Worm (Caenorhabditis elegans) whole organism, L3 larva: Measurements from ENCODE around the gene cest-26.

ENCODE experiments used
- lin-15B ChIP-seq: fragments of 150-350 bp; optimal IDR thresholded peaks from 2 replicates; lab custom pipeline; 2014; ENCODE audit warnings: missing biosample characterization, missing genetic modification characterization
- nhr-12 ChIP-seq: fragments of 150-350 bp; optimal IDR thresholded peaks from 2 replicates; lab custom pipeline; 2014; ENCODE audit warnings: missing biosample characterization, missing genetic modification characterization

DNA sequence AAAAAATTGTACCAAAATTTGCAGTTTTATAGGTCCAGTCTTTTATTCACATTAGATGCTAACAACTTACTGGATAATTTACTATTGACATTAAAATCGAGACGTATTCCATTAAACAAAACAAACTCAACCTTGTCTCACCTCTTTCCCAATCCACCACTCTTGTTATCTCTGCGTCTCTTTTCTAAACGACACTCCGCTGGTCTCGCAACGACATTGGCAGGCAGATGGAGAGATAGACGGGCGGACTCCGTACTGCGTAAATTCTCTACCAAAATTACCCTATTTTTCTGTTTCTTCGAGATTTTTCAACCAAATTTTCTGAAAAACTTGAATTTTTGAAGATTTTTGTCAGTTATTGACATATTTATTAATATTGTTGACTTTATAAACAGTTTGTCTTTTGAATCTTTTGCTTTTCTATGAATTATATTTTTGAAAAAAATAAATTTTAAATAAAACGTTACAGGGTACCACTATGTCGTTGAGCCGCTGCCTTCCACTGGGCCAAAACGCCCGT lies 31.9 kb upstream of the cest-26 start, which contains the start of gene asb-2:
- TF ChIP-seq nhr-12 (tag; lab: Kevin White, UChicago), result no peak
- peak; percentile 95 for TF ChIP-seq lin-15B (tag; lab: Kevin White, UChicago)
